Fruit fly (Drosophila melanogaster): ENCODE data around the gene CG42759.

DNA sequence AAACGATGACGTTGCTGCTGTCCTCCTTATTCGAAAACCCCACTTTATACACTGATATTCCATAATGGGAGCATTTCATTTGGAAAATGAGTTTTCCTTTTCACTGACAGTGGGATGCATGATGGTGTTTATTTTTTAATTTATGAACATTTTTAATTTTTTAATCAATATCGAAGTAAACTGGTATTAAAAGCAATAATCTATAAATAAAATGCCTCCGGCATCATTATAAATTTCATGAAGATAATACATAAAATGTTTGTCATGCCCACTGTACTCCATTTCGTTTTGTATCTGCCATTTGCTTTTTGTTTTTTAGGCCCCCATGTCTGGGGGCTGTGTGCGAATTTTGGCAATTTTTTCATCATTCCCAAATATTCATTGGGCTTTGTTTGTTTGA lies 12.8 kb upstream of the CG42759 start:
- peak; percentile 90 for TF ChIP-seq CG32121 (GFP tag; IDR thresholded peaks at IDR 0.05)
- no peak for TF ChIP-seq EcR (GFP tag; optimal IDR thresholded peaks at IDR 0.05)
- TF ChIP-seq rn (GFP tag; IDR thresholded peaks at IDR 0.05): peak; percentile 68
- TF ChIP-seq CG34367 (tag; optimal IDR thresholded peaks at IDR 0.05): peak; percentile 24
- TF ChIP-seq CG8301 (tag; optimal IDR thresholded peaks at IDR 0.05): peak; percentile 64
- peak; percentile 80; the same call in 2 of the 3 replicates for TF ChIP-seq CG4496 (GFP tag; IDR thresholded peaks at IDR 0.05)
- no peak for TF ChIP-seq CG13204 (GFP tag; optimal IDR thresholded peaks at IDR 0.05)
- TF ChIP-seq Snoo (tag; optimal IDR thresholded peaks at IDR 0.05): peak; percentile 43
- TF ChIP-seq CG9948 (tag; optimal IDR thresholded peaks at IDR 0.05): peak; percentile 45
- TF ChIP-seq CG10348 (GFP tag; IDR thresholded peaks at IDR 0.05): peak; percentile 38; the same call in 1 of the 2 replicates
- no peak for TF ChIP-seq fd96Ca (GFP tag; IDR thresholded peaks at IDR 0.05)
- peak; percentile 43 for TF ChIP-seq Pif1B (GFP tag; optimal IDR thresholded peaks at IDR 0.05)
- peak; percentile 61 for TF ChIP-seq Pif1A (GFP tag; optimal IDR thresholded peaks at IDR 0.05)
- TF ChIP-seq D1 (tag; optimal IDR thresholded peaks at IDR 0.05): no peak
